Worm (Caenorhabditis elegans) whole organism, L1 larva: ENCODE data around the gene srab-26.
A peak's percentile ranks its signal among the peaks of the same experiment; 100 is the strongest.

Experiments used
- C16A3.4 ChIP-seq: fragments of 150-350 bp; optimal IDR thresholded peaks from 2 replicates; lab custom pipeline; 2014; ENCODE audit warnings: missing biosample characterization, missing genetic modification characterization
- aly-2 ChIP-seq: fragments of 150-350 bp; optimal IDR thresholded peaks from 2 replicates; lab custom pipeline; 2014; ENCODE audit warnings: missing biosample characterization, missing genetic modification characterization
- blmp-1 ChIP-seq: fragments of 150-350 bp; optimal IDR thresholded peaks from 2 replicates; lab custom pipeline; 2014; ENCODE audit warnings: missing biosample characterization, missing genetic modification characterization
- ceh-8 ChIP-seq: fragments of 200-800 bp; sonication (Bioruptor generic); optimal IDR thresholded peaks from 2 replicates; lab custom pipeline; 2018; ENCODE audit warnings: mild to moderate bottlenecking, missing genetic modification characterization, moderate library complexity, missing compliant biosample characterization
- ceh-82 ChIP-seq, 3 experiments: fragments of 150-350 bp in 1 of 3; sonication (generic microtip) in 2 of 3; optimal IDR thresholded peaks; 2 replicates each; lab custom pipeline; 2014 to 2017; ENCODE audit warnings: missing biosample characterization in 3 of 3, missing genetic modification characterization in 3 of 3
- ceh-90 ChIP-seq: sonication (generic microtip); optimal IDR thresholded peaks from 2 replicates; lab custom pipeline; 2016; ENCODE audit warnings: missing genetic modification characterization, missing compliant biosample characterization
- ces-1 ChIP-seq: fragments of 150-350 bp; optimal IDR thresholded peaks from 2 replicates; lab custom pipeline; 2014; ENCODE audit warnings: missing biosample characterization, missing genetic modification reagents, missing genetic modification characterization
- efl-1 ChIP-seq, 4 experiments: fragments of 150-350 bp; optimal IDR thresholded peaks in 3 of 4; peaks in 1 of 4; 1 replicate in 1 of 4; 2 replicates in 3 of 4; lab custom pipeline; 2014; ENCODE audit warnings: missing biosample characterization in 2 of 4, missing genetic modification characterization in 2 of 4, missing genetic modification reagents in 2 of 4
- egl-13 ChIP-seq: sonication (generic microtip); optimal IDR thresholded peaks from 2 replicates; lab custom pipeline; 2016; ENCODE audit warnings: missing genotype, missing genetic modification reagents, missing genetic modification characterization, missing compliant biosample characterization
- elt-2 ChIP-seq: sonication (generic microtip); optimal IDR thresholded peaks from 2 replicates; lab custom pipeline; 2016; ENCODE audit warnings: missing genetic modification characterization, mild to moderate bottlenecking, inconsistent platforms, missing compliant biosample characterization, missing genetic modification reagents
- isw-1 ChIP-seq: fragments of 200-800 bp; sonication (Bioruptor generic); IDR thresholded peaks from 2 replicates; pipeline ENCODE4 v1.3.6; 2022; ENCODE audit warnings: missing genetic modification characterization, missing compliant biosample characterization
- lin-14 ChIP-seq: fragments of 200-800 bp; sonication (Bioruptor generic); optimal IDR thresholded peaks from 2 replicates; lab custom pipeline; 2018; ENCODE audit warnings: mild to moderate bottlenecking, missing genetic modification characterization, moderate library complexity, missing compliant biosample characterization
- lin-15B ChIP-seq: fragments of 150-350 bp; sonication (generic microtip); optimal IDR thresholded peaks from 3 replicates; lab custom pipeline; 2014; ENCODE audit warnings: missing biosample characterization, missing genetic modification characterization
- lin-35 ChIP-seq, 2 experiments: fragments of 150-350 bp; optimal IDR thresholded peaks; 2 replicates each; lab custom pipeline; 2014; ENCODE audit warnings: missing biosample characterization in 2 of 2, missing genetic modification characterization in 2 of 2, missing genetic modification reagents in 2 of 2
- lin-39 ChIP-seq: fragments of 150-350 bp; optimal IDR thresholded peaks from 2 replicates; lab custom pipeline; 2014; ENCODE audit warnings: missing biosample characterization, missing genetic modification reagents, missing genetic modification characterization
- lsy-2 ChIP-seq, 2 experiments: fragments of 150-350 bp; optimal IDR thresholded peaks; 2 replicates each; lab custom pipeline; 2014; ENCODE audit warnings: missing biosample characterization in 2 of 2, missing genetic modification characterization in 2 of 2
- mab-9 ChIP-seq: fragments of 200-800 bp; sonication (Bioruptor generic); IDR thresholded peaks from 2 replicates; pipeline ENCODE4 v1.3.6; 2022; ENCODE audit warnings: missing genetic modification reagents, missing genetic modification characterization, missing compliant biosample characterization
- mep-1 ChIP-seq: fragments of 150-350 bp; optimal IDR thresholded peaks from 2 replicates; lab custom pipeline; 2014; ENCODE audit warnings: missing biosample characterization, missing genetic modification characterization
- nhr-28 ChIP-seq: fragments of 150-350 bp; optimal IDR thresholded peaks from 2 replicates; lab custom pipeline; 2014; ENCODE audit warnings: missing biosample characterization, missing genetic modification characterization
- nhr-71 ChIP-seq: sonication (generic microtip); optimal IDR thresholded peaks from 2 replicates; lab custom pipeline; 2016; ENCODE audit warnings: mild to moderate bottlenecking, missing genetic modification characterization, moderate library complexity, missing compliant biosample characterization
- nhr-90 ChIP-seq: sonication (generic microtip); optimal IDR thresholded peaks from 2 replicates; lab custom pipeline; 2016; ENCODE audit warnings: mild to moderate bottlenecking, missing genetic modification characterization, missing compliant biosample characterization; ENCODE audit not compliant: poor library complexity
- pax-3 ChIP-seq: fragments of 200-800 bp; sonication (Bioruptor generic); optimal IDR thresholded peaks from 2 replicates; lab custom pipeline; 2018; ENCODE audit warnings: mild to moderate bottlenecking, missing genetic modification characterization, moderate library complexity, missing compliant biosample characterization
- pqm-1 ChIP-seq: sonication (generic microtip); optimal IDR thresholded peaks from 3 replicates; lab custom pipeline; 2017; ENCODE audit warnings: missing biosample characterization, missing genetic modification characterization
- snpc-4 ChIP-seq: fragments of 150-350 bp; optimal IDR thresholded peaks from 2 replicates; lab custom pipeline; 2014; ENCODE audit warnings: missing biosample characterization, missing genetic modification characterization
- snu-23 ChIP-seq: sonication (generic microtip); optimal IDR thresholded peaks from 2 replicates; lab custom pipeline; 2016; ENCODE audit warnings: missing genetic modification characterization, missing compliant biosample characterization
- swsn-7 ChIP-seq: sonication (generic microtip); optimal IDR thresholded peaks from 2 replicates; lab custom pipeline; 2016; ENCODE audit warnings: missing genetic modification characterization, missing compliant biosample characterization
- tbx-2 ChIP-seq: sonication (generic microtip); optimal IDR thresholded peaks from 2 replicates; lab custom pipeline; 2016; ENCODE audit warnings: missing genetic modification characterization, missing compliant biosample characterization
- unc-130 ChIP-seq: fragments of 150-350 bp; optimal IDR thresholded peaks from 2 replicates; lab custom pipeline; 2017; ENCODE audit warnings: missing biosample characterization, missing genetic modification characterization, inconsistent platforms
- unc-62 ChIP-seq: fragments of 150-350 bp; optimal IDR thresholded peaks from 2 replicates; lab custom pipeline; 2014; ENCODE audit warnings: missing biosample characterization, missing genetic modification reagents, missing genetic modification characterization
- xbp-1 ChIP-seq: sonication (generic microtip); optimal IDR thresholded peaks from 2 replicates; lab custom pipeline; 2016; ENCODE audit warnings: missing genetic modification characterization, missing compliant biosample characterization
- zip-4 ChIP-seq: fragments of 200-800 bp; sonication (Bioruptor generic); optimal IDR thresholded peaks from 2 replicates; lab custom pipeline; 2018; ENCODE audit warnings: mild to moderate bottlenecking, missing genetic modification characterization, moderate library complexity, missing compliant biosample characterization
- ztf-11 ChIP-seq, 2 experiments: sonication (generic microtip); optimal IDR thresholded peaks; 2 replicates each; lab custom pipeline; 2016 to 2017; ENCODE audit warnings: missing genetic modification characterization in 2 of 2, missing biosample characterization in 1 of 2, missing compliant biosample characterization in 1 of 2

srab-26 gene

DNA sequence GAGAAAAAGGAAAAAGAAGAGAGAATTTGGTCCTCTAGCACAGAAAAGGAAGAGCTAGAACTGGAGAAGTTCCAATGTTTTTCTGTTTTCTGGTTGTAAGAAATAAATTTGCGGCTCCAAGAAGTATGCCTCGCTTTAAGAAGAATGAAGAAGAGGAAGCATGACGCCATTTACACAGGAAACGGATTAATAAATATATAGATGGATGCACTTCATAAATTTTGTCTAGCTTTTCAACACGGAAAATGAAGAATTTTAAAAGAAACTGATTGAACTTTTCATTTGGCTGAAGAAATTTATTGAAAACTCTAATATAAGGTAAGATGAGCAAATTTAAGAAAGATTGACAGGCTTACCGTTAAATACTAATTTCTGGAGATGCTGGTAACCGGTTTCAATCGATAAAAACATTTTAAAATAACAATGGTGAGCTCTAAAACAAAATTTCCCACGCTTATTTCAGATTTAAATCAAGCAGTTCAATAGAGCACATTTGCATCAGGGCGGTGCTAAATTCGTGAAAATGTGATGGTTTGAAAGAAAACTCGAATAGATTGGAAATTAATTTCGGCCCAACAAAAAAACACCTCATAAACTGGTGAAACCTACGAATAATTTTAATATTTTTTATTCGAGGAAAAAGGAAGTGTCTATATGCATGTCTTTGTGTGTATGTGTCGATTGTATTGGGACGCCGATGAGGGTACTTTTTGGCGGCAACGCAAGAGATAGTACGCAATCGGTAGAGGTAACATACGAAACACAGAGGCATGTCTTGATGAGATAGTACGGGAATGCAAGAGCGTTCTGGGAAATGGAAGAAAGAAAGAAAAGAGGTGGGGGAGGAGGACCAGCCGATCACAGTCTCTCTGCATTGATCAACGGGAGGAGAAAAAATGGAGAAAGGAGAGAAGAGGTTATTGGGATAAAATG lies 23.1 kb downstream of the srab-26 start (continued):
- TF ChIP-seq mab-9 (GFP tag; lab: Robert Waterston, UW) (no peak), nhr-28 (tag; lab: Kevin White, UChicago) (no peak), ceh-8 (GFP tag; lab: Kevin White, UChicago) (no peak), pqm-1 (no peak), egl-13 (tag; lab: Kevin White, UChicago) (no peak)

DNA sequence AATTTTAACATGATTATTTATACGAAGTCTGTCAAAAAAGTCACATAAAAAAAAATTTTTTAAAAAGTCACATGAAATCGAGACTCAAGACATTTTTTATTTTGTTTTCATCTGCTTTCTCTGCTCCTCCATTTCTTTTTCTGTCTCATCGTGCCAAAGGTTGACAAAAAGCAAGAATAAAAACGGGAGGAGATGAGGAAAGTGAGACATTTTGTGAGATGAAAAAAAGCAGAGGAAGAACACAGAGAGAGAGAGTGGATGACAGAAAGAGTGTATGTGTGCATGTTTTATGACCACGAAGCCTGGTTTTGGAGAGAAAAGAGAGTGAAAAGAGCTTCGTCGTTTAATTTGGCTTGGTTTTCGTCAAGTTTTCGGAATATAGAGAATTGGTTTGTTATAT lies 25.5 kb downstream of the srab-26 start:
- TF ChIP-seq lin-14 (GFP tag; lab: Kevin White, UChicago) (peak; percentile 67), ceh-82 (tag; optimal IDR thresholded peaks at IDR 0.05; lab: Kevin White, UChicago) (peak in 1 of 3 experiments; percentile 19), snpc-4 (no peak), lsy-2 (tag; optimal IDR thresholded peaks at IDR 0.05; lab: Kevin White, UChicago) (peak in 1 of 2 experiments; percentile 12), efl-1 (optimal IDR thresholded peaks at IDR 0.05; lab: Kevin White, UChicago) (peak in 1 of 2 experiments; percentile 1), efl-1 (GFP tag; optimal IDR thresholded peaks at IDR 0.05 in 1 of 2; lab: Kevin White, UChicago) (no peak), xbp-1 (tag; lab: Kevin White, UChicago) (no peak), mep-1 (tag; lab: Kevin White, UChicago) (peak; percentile 6), ceh-8 (GFP tag; lab: Kevin White, UChicago) (no peak), lin-35 (GFP tag; optimal IDR thresholded peaks at IDR 0.05; lab: Kevin White, UChicago) (peak in 1 of 2 experiments; percentile 4)

DNA sequence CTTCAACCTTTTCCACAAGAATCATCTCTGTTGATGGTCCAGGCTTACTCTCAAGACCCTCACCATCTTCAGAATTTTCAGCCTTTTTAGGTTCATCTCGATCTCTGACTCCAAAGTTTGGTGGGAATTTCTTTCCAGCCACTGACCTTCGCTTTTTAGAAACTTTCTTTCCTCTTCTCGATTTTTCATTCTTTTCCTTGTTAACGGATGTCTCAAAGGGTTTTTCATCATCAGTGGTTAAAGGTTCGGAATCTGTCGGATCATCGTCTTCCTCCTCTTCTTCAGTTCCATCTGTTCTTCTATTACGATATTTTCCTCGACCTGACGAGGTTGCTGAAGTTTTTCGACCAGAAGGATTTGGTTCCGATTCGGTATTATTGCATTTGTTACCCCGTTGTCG lies 30.7 kb downstream of the srab-26 start:
- TF ChIP-seq ces-1 (GFP tag; lab: Kevin White, UChicago) (no peak), ztf-11 (tag; optimal IDR thresholded peaks at IDR 0.05; lab: Kevin White, UChicago) (no peak), xbp-1 (tag; lab: Kevin White, UChicago) (no peak), tbx-2 (tag; lab: Kevin White, UChicago) (no peak), pax-3 (tag; lab: Kevin White, UChicago) (no peak)

DNA sequence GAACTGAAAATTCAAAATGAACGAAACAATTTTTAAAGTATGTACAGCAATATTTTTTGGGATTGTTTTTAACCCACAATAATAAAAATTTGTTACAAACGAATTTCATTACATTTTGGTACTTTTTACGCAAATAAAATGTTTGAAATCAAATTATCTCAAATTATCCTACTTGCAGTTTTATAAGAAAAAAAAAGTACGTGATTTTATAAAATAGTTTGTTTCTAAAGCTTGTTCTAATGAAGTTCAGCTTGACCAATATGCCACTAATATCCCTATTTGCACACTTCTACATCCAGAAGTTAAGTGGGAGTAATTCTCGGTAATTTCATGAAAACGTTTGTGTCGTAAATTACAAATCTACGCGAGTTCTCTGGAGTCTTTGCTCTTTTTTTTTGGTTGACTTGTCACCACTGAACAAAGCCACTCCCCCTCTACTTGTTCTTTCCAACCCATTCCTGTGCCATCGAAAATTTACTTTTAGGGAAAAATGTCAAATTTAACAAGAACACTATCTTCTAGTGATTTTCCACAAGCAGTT lies 35.9 kb downstream of the srab-26 start, which contains the start of gene sru-8:
Gene sru-8 (plus strand): TSS at position 491 of the 541 bp plus-strand sequence.
- TF ChIP-seq lin-39 (tag; lab: Kevin White, UChicago) (no peak), nhr-90 (no peak), nhr-71 (tag; lab: Kevin White, UChicago) (no peak), unc-130 (tag; lab: Kevin White, UChicago) (no peak), elt-2 (no peak), mab-9 (GFP tag; lab: Robert Waterston, UW) (no peak), unc-62 (GFP tag; lab: Kevin White, UChicago) (no peak), zip-4 (GFP tag; lab: Kevin White, UChicago) (no peak), blmp-1 (no peak), ceh-82 (tag; optimal IDR thresholded peaks at IDR 0.05; lab: Kevin White, UChicago) (no peak), swsn-7 (no peak), ceh-90 (tag; lab: Kevin White, UChicago) (no peak), aly-2 (no peak), C16A3.4 (tag; lab: Kevin White, UChicago) (no peak), lin-15B (tag; lab: Kevin White, UChicago) (no peak)

DNA sequence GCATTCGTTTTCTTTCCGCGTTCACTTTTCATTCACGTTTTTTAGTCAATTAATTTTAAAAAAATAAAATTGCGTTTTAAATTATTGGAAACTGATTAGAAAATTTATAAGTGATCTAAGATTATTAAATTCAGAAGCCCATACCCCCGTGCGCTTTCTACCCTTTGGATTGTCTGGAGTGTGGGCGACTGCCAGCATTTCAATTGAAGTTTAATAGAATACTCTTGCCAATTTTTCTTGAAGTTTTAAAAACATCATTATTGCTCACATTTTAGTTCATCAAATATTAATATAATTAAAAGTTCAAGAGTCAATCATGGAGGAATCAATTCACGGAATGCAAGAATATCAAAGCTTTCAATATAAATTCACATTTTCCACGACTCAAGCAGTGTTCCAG lies 37.9 kb downstream of the srab-26 start, which contains the start of gene sru-36:
Gene sru-36 (plus strand): TSS at position 301 of the 400 bp plus-strand sequence.
- TF ChIP-seq snu-23 (GFP tag; lab: Kevin White, UChicago) (no peak), blmp-1 (no peak), isw-1 (GFP tag; lab: Robert Waterston, UW) (no peak), nhr-71 (tag; lab: Kevin White, UChicago) (no peak), snpc-4 (no peak)
